Worm (Caenorhabditis elegans) whole organism, young adult: ENCODE measurements around the gene mog-5.

Source experiments
- B0336.3 ChIP-seq: fragments of 200-800 bp; sonication (Bioruptor generic); IDR thresholded peaks from 2 replicates; pipeline ENCODE4 v1.3.6; 2022; ENCODE audit warnings: missing genetic modification characterization, missing compliant biosample characterization
- C17E4.6 ChIP-seq: fragments of 200-800 bp; sonication (Bioruptor generic); IDR thresholded peaks from 2 replicates; pipeline ENCODE4 v1.3.6; 2022; ENCODE audit warnings: missing genetic modification reagents, missing genetic modification characterization, missing compliant biosample characterization
- D2030.7 ChIP-seq: fragments of 200-800 bp; sonication (Bioruptor generic); IDR thresholded peaks from 2 replicates; pipeline ENCODE4 v1.3.6; 2022; ENCODE audit warnings: missing genetic modification reagents, missing genetic modification characterization, missing compliant biosample characterization
- F33H1.4 ChIP-seq: fragments of 200-800 bp; sonication (Bioruptor generic); IDR thresholded peaks from 2 replicates; pipeline ENCODE4 v1.3.6; 2022; ENCODE audit warnings: missing genetic modification reagents, missing genetic modification characterization, missing compliant biosample characterization
- F39B2.1 ChIP-seq: fragments of 200-800 bp; sonication (Bioruptor generic); IDR thresholded peaks from 2 replicates; pipeline ENCODE4 v1.3.6; 2022; ENCODE audit warnings: missing genetic modification reagents, missing genetic modification characterization, missing compliant biosample characterization
- F49E8.2 ChIP-seq: sonication (generic microtip); optimal IDR thresholded peaks from 3 replicates; lab custom pipeline; 2017; ENCODE audit warnings: missing genetic modification characterization, mild to moderate bottlenecking, missing compliant biosample characterization, antibody characterized with exemption, moderate library complexity; ENCODE audit not compliant: insufficient read depth
- F52B5.7 ChIP-seq: sonication (generic microtip); optimal IDR thresholded peaks from 2 replicates; lab custom pipeline; 2016; ENCODE audit warnings: mild to moderate bottlenecking, missing genetic modification characterization, missing compliant biosample characterization
- K11D2.4 ChIP-seq: fragments of 200-800 bp; sonication (Bioruptor generic); IDR thresholded peaks from 2 replicates; pipeline ENCODE4 v1.3.6; 2022; ENCODE audit warnings: missing genetic modification reagents, missing genetic modification characterization, missing compliant biosample characterization
- Y56A3A.18 ChIP-seq: fragments of 200-800 bp; sonication (Bioruptor generic); IDR thresholded peaks from 2 replicates; pipeline ENCODE4 v1.3.6; 2022; ENCODE audit warnings: missing genetic modification reagents, missing genetic modification characterization, missing compliant biosample characterization
- Y67H2A.10 ChIP-seq: fragments of 200-800 bp; sonication (Bioruptor generic); conservative IDR thresholded peaks from 2 replicates; pipeline ENCODE4 v1.3.6; 2022; ENCODE audit warnings: missing genetic modification reagents, missing genetic modification characterization, missing compliant biosample characterization
- athp-1 ChIP-seq: sonication (generic microtip); optimal IDR thresholded peaks from 2 replicates; lab custom pipeline; 2017; ENCODE audit warnings: mild to moderate bottlenecking, missing genetic modification characterization, missing compliant biosample characterization
- attf-3 ChIP-seq: fragments of 200-800 bp; sonication (Bioruptor generic); conservative IDR thresholded peaks from 2 replicates; pipeline ENCODE4 v1.3.6; 2022; ENCODE audit warnings: missing genetic modification reagents, missing genetic modification characterization, missing compliant biosample characterization
- attf-6 ChIP-seq: fragments of 200-800 bp; sonication (Bioruptor generic); IDR thresholded peaks from 2 replicates; pipeline ENCODE4 v1.3.6; 2022; ENCODE audit warnings: missing genetic modification reagents, missing genetic modification characterization, missing compliant biosample characterization
- ccch-3 ChIP-seq: fragments of 200-800 bp; sonication (Bioruptor generic); optimal IDR thresholded peaks from 2 replicates; lab custom pipeline; 2018; ENCODE audit warnings: mild to moderate bottlenecking, missing genetic modification characterization, missing compliant biosample characterization
- cebp-1 ChIP-seq, 2 experiments: fragments of 200-800 bp in 1 of 2; sonication (Bioruptor generic) in 1 of 2; sonication (generic microtip) in 1 of 2; IDR thresholded peaks in 1 of 2; optimal IDR thresholded peaks in 1 of 2; 2 replicates each; pipeline versions ENCODE4 v1.3.6 to Lab custom; 2017 to 2022; ENCODE audit warnings: missing compliant biosample characterization in 2 of 2, missing genetic modification characterization in 2 of 2, mild to moderate bottlenecking in 1 of 2, missing genetic modification reagents in 1 of 2, moderate library complexity in 1 of 2
- ceh-27 ChIP-seq: fragments of 200-800 bp; sonication (Bioruptor generic); optimal IDR thresholded peaks from 2 replicates; lab custom pipeline; 2018; ENCODE audit warnings: mild to moderate bottlenecking, missing genetic modification characterization, moderate library complexity, missing compliant biosample characterization
- dox-1 ChIP-seq: fragments of 200-800 bp; sonication (Bioruptor generic); IDR thresholded peaks from 2 replicates; pipeline ENCODE4 v1.3.6; 2022; ENCODE audit warnings: missing genetic modification reagents, missing genetic modification characterization, missing compliant biosample characterization
- dpl-1 ChIP-seq: fragments of 150-350 bp; optimal IDR thresholded peaks from 2 replicates; lab custom pipeline; 2014; ENCODE audit warnings: missing biosample characterization, missing genetic modification reagents, missing genetic modification characterization
- efl-1 ChIP-seq: fragments of 150-350 bp; optimal IDR thresholded peaks from 2 replicates; lab custom pipeline; 2014; ENCODE audit warnings: missing biosample characterization, missing genetic modification reagents, missing genetic modification characterization
- gei-17 ChIP-seq: fragments of 200-800 bp; sonication (Bioruptor generic); optimal IDR thresholded peaks from 2 replicates; lab custom pipeline; 2018; ENCODE audit warnings: mild to moderate bottlenecking, missing genetic modification characterization, missing compliant biosample characterization
- him-1 ChIP-seq: sonication (generic microtip); optimal IDR thresholded peaks from 2 replicates; lab custom pipeline; 2016; ENCODE audit warnings: missing genotype, missing genetic modification reagents, missing genetic modification characterization, missing compliant biosample characterization
- hlh-12 ChIP-seq: sonication (generic microtip); optimal IDR thresholded peaks from 2 replicates; lab custom pipeline; 2016; ENCODE audit warnings: missing genetic modification characterization, missing compliant biosample characterization
- hlh-26 ChIP-seq: fragments of 200-800 bp; sonication (Bioruptor generic); conservative IDR thresholded peaks from 2 replicates; pipeline ENCODE4 v1.3.6; 2022; ENCODE audit warnings: missing genetic modification reagents, missing genetic modification characterization, missing compliant biosample characterization
- hsf-1 ChIP-seq: fragments of 200-800 bp; sonication (Bioruptor generic); IDR thresholded peaks from 2 replicates; pipeline ENCODE4 v1.3.6; 2022; ENCODE audit warnings: missing genetic modification reagents, missing genetic modification characterization, missing compliant biosample characterization
- lin-54 ChIP-seq: fragments of 200-800 bp; sonication (Bioruptor generic); optimal IDR thresholded peaks from 2 replicates; lab custom pipeline; 2018; ENCODE audit warnings: mild to moderate bottlenecking, missing genetic modification characterization, missing compliant biosample characterization
- lsl-1 ChIP-seq: fragments of 200-800 bp; sonication (Bioruptor generic); optimal IDR thresholded peaks from 2 replicates; lab custom pipeline; 2018; ENCODE audit warnings: mild to moderate bottlenecking, missing genetic modification characterization, moderate library complexity, missing compliant biosample characterization
- lsy-27 ChIP-seq: sonication (generic microtip); optimal IDR thresholded peaks from 2 replicates; lab custom pipeline; 2017; ENCODE audit warnings: missing genetic modification characterization, mild to moderate bottlenecking, missing compliant biosample characterization, antibody characterized with exemption, missing genotype, borderline replicate concordance; ENCODE audit not compliant: insufficient read depth
- madf-10 ChIP-seq: sonication (generic microtip); optimal IDR thresholded peaks from 2 replicates; lab custom pipeline; 2016; ENCODE audit warnings: mild to moderate bottlenecking, missing genetic modification characterization, missing compliant biosample characterization
- madf-6 ChIP-seq: fragments of 200-800 bp; sonication (Bioruptor generic); IDR thresholded peaks from 2 replicates; pipeline ENCODE4 v1.3.6; 2022; ENCODE audit warnings: missing genetic modification reagents, missing genetic modification characterization, missing compliant biosample characterization
- madf-8 ChIP-seq: fragments of 200-800 bp; sonication (Bioruptor generic); conservative IDR thresholded peaks from 2 replicates; pipeline ENCODE4 v1.3.6; 2022; ENCODE audit warnings: missing genetic modification reagents, missing genetic modification characterization, missing compliant biosample characterization
- mcd-1 ChIP-seq: fragments of 200-800 bp; sonication (Bioruptor generic); IDR thresholded peaks from 2 replicates; pipeline ENCODE4 v1.3.6; 2022; ENCODE audit warnings: missing genetic modification reagents, missing genetic modification characterization, missing compliant biosample characterization
- mel-28 ChIP-seq: sonication (generic microtip); optimal IDR thresholded peaks from 2 replicates; lab custom pipeline; 2016; ENCODE audit warnings: borderline replicate concordance, mild to moderate bottlenecking, missing genetic modification characterization, missing compliant biosample characterization
- mes-4 ChIP-seq: sonication (generic microtip); optimal IDR thresholded peaks from 2 replicates; lab custom pipeline; 2016; ENCODE audit warnings: missing genotype, missing genetic modification characterization, missing compliant biosample characterization
- repo-1 ChIP-seq: sonication (generic microtip); optimal IDR thresholded peaks from 2 replicates; lab custom pipeline; 2017; ENCODE audit warnings: mild to moderate bottlenecking, missing genetic modification characterization, missing compliant biosample characterization
- snpc-4 ChIP-seq, 5 experiments: fragments of 150-350 bp in 1 of 5; sonication (generic microtip) in 4 of 5; optimal IDR thresholded peaks; 2 replicates each; lab custom pipeline; 2014 to 2018; ENCODE audit warnings: missing genetic modification characterization in 5 of 5, missing biosample characterization in 3 of 5, antibody characterized with exemption in 2 of 5, mild to moderate bottlenecking in 2 of 5, missing compliant biosample characterization in 2 of 5, missing genotype in 2 of 5, moderate library complexity in 2 of 5, missing genetic modification reagents in 1 of 5
- sptf-2 ChIP-seq: fragments of 200-800 bp; sonication (Bioruptor generic); optimal IDR thresholded peaks from 2 replicates; lab custom pipeline; 2018; ENCODE audit warnings: mild to moderate bottlenecking, missing genetic modification characterization, missing compliant biosample characterization
- tlf-1 ChIP-seq: fragments of 200-800 bp; sonication (Bioruptor generic); optimal IDR thresholded peaks from 2 replicates; lab custom pipeline; 2018; ENCODE audit warnings: mild to moderate bottlenecking, missing genetic modification characterization, missing compliant biosample characterization
- unc-62 ChIP-seq: fragments of 150-350 bp; optimal IDR thresholded peaks from 2 replicates; lab custom pipeline; 2014; ENCODE audit warnings: missing biosample characterization, missing genetic modification reagents, missing genetic modification characterization
- xnd-1 ChIP-seq: sonication (generic microtip); optimal IDR thresholded peaks from 2 replicates; lab custom pipeline; 2016; ENCODE audit warnings: missing genotype, missing genetic modification reagents, missing genetic modification characterization, missing compliant biosample characterization
- zfh-2 ChIP-seq: fragments of 200-800 bp; sonication (Bioruptor generic); conservative IDR thresholded peaks from 2 replicates; pipeline ENCODE4 v1.3.6; 2022; ENCODE audit warnings: missing genetic modification reagents, missing genetic modification characterization, missing compliant biosample characterization
- ztf-18 ChIP-seq: sonication (generic microtip); optimal IDR thresholded peaks from 2 replicates; lab custom pipeline; 2016; ENCODE audit warnings: missing genotype, mild to moderate bottlenecking, missing genetic modification characterization, missing compliant biosample characterization
- ztf-22 ChIP-seq: fragments of 200-800 bp; sonication (Bioruptor generic); optimal IDR thresholded peaks from 2 replicates; lab custom pipeline; 2018; ENCODE audit warnings: mild to moderate bottlenecking, missing genetic modification characterization, moderate library complexity, missing compliant biosample characterization
- ztf-26 ChIP-seq: sonication (generic microtip); optimal IDR thresholded peaks from 2 replicates; lab custom pipeline; 2017; ENCODE audit warnings: missing genetic modification characterization, missing compliant biosample characterization
- ztf-6 ChIP-seq: fragments of 200-800 bp; sonication (Bioruptor generic); IDR thresholded peaks from 2 replicates; pipeline ENCODE4 v1.3.6; 2022; ENCODE audit warnings: missing genetic modification reagents, missing genetic modification characterization, missing compliant biosample characterization

mog-5 gene

ce11 chrII:5420947-5421614, 21.7 kb downstream of the mog-5 start, which contains the start of gene tofu-6 (continued):
- TF ChIP-seq attf-3 (0 out of 2 replicates have a peak, but pooled peaks have one; percentile 15), dpl-1 (GFP tag; lab: Kevin White, UChicago) (peak; percentile 83), F49E8.2 (tag; lab: Kevin White, UChicago) (peak; percentile 43), him-1 (tag; lab: Kevin White, UChicago) (peak; percentile 69), efl-1 (GFP tag; lab: Kevin White, UChicago) (peak; percentile 95), mcd-1 (GFP tag; lab: Robert Waterston, UW) (peak; percentile 87), mel-28 (tag; lab: Kevin White, UChicago) (no peak), madf-6 (peak; percentile 98), madf-8 (GFP tag; lab: Robert Waterston, UW) (peak; percentile 99), B0336.3 (0 out of 2 replicates have a peak, but pooled peaks have one; percentile 25), F39B2.1 (no peak), dox-1 (GFP tag; lab: Robert Waterston, UW) (peak; percentile 63), ztf-18 (no peak), lsl-1 (GFP tag; lab: Kevin White, UChicago) (peak; percentile 96), tlf-1 (GFP tag; lab: Kevin White, UChicago) (peak; percentile 39)
- TF ChIP-seq, all 124 proteins: peak for 29

- no peak for TF ChIP-seq lsy-27
- TF ChIP-seq K11D2.4 (GFP tag; lab: Robert Waterston, UW), result no peak
- no peak for TF ChIP-seq ztf-26 (tag; lab: Kevin White, UChicago)
- TF ChIP-seq him-1 (tag; lab: Kevin White, UChicago), result peak; percentile 15
- no peak for TF ChIP-seq unc-62 (GFP tag; lab: Kevin White, UChicago)
- no peak for TF ChIP-seq zfh-2
- no peak for TF ChIP-seq hsf-1
- TF ChIP-seq snpc-4 (GFP tag; optimal IDR thresholded peaks at IDR 0.05; lab: Kevin White, UChicago), result no peak
- peak in 1 of 4 experiments; percentile 14 for TF ChIP-seq snpc-4 (tag; optimal IDR thresholded peaks at IDR 0.05; lab: Kevin White, UChicago)
- TF ChIP-seq ceh-27, result no peak
- TF ChIP-seq ztf-6 (GFP tag; lab: Robert Waterston, UW), result no peak
- no peak for TF ChIP-seq athp-1
- no peak for TF ChIP-seq efl-1 (GFP tag; lab: Kevin White, UChicago)
- no peak for TF ChIP-seq sptf-2 (GFP tag; lab: Kevin White, UChicago)
- peak; percentile 85 for TF ChIP-seq madf-6
- TF ChIP-seq hlh-12 (tag; lab: Kevin White, UChicago), result no peak
- TF ChIP-seq F52B5.7 (tag; lab: Kevin White, UChicago), result no peak
- no peak for TF ChIP-seq ztf-22 (GFP tag; lab: Kevin White, UChicago)
- no peak for TF ChIP-seq Y67H2A.10 (GFP tag; lab: Robert Waterston, UW)
- no peak for TF ChIP-seq hlh-26 (GFP tag; lab: Robert Waterston, UW)
- no peak for TF ChIP-seq cebp-1 (GFP tag; IDR thresholded peaks at IDR 0.05; lab: Robert Waterston, UW)
- no peak for TF ChIP-seq cebp-1 (tag; optimal IDR thresholded peaks at IDR 0.05; lab: Kevin White, UChicago)
- TF ChIP-seq lin-54 (GFP tag; lab: Kevin White, UChicago), result peak; percentile 24
- TF ChIP-seq mcd-1 (GFP tag; lab: Robert Waterston, UW), result peak; percentile 20; the same call in 1 of the 2 replicates
- TF ChIP-seq C17E4.6 (GFP tag; lab: Robert Waterston, UW), result no peak
- TF ChIP-seq xnd-1 (tag; lab: Kevin White, UChicago), result peak; percentile 67
- no peak for TF ChIP-seq repo-1 (tag; lab: Kevin White, UChicago)
- no peak for TF ChIP-seq Y56A3A.18 (GFP tag; lab: Robert Waterston, UW)
- TF ChIP-seq ccch-3, result no peak
- peak; percentile 93 for TF ChIP-seq lsl-1 (GFP tag; lab: Kevin White, UChicago)
- peak; percentile 76 for TF ChIP-seq F33H1.4 (GFP tag; lab: Robert Waterston, UW)
- TF ChIP-seq mes-4 (tag; lab: Kevin White, UChicago), result no peak
- TF ChIP-seq madf-8 (GFP tag; lab: Robert Waterston, UW), result peak; percentile 49
- no peak for TF ChIP-seq gei-17
- no peak for TF ChIP-seq ztf-18
- TF ChIP-seq attf-3, result no peak
- no peak for TF ChIP-seq D2030.7 (GFP tag; lab: Robert Waterston, UW)
- no peak for TF ChIP-seq madf-10 (tag; lab: Kevin White, UChicago)
- no peak for TF ChIP-seq attf-6 (GFP tag; lab: Robert Waterston, UW)
These were observed 24.5 kb downstream of the mog-5 start, which contains the start of gene F07F6.7 for ce11 chrII:5423832-5424231. Gene F07F6.7, minus strand, starts transcription at chrII:5423858.
